Worm (Caenorhabditis elegans) whole organism, L4/young adult: ENCODE results near the gene ogr-2.

ENCODE experiments used
- W03F9.2 ChIP-seq: fragments of 150-350 bp; optimal IDR thresholded peaks from 2 replicates; lab custom pipeline; 2014; ENCODE audit warnings: missing biosample characterization, missing genetic modification characterization
- dao-5 ChIP-seq: sonication (generic microtip); optimal IDR thresholded peaks from 2 replicates; lab custom pipeline; 2016; ENCODE audit warnings: missing genotype, missing genetic modification characterization, moderate library complexity, missing compliant biosample characterization
- him-1 ChIP-seq: sonication (generic microtip); optimal IDR thresholded peaks from 2 replicates; lab custom pipeline; 2016; ENCODE audit warnings: missing genotype, missing genetic modification reagents, missing genetic modification characterization, missing compliant biosample characterization

ogr-2 gene

ce11 chrII:10065472-10065871 lies 24.5 kb downstream of the ogr-2 start:
- TF ChIP-seq him-1 (tag; lab: Kevin White, UChicago) (no peak), dao-5 (tag; lab: Kevin White, UChicago) (no peak), W03F9.2 (tag; lab: Kevin White, UChicago) (no peak)

- TF ChIP-seq W03F9.2 (tag; lab: Kevin White, UChicago) (no peak), him-1 (tag; lab: Kevin White, UChicago) (no peak), dao-5 (tag; lab: Kevin White, UChicago) (no peak)
Observed at ce11 chrII:10067817-10068216, 26.9 kb downstream of the ogr-2 start, which contains the start of gene die-1. TSS of gene die-1 (minus strand) at chrII:10067917.

- no peak for TF ChIP-seq him-1 (tag; lab: Kevin White, UChicago)
- TF ChIP-seq dao-5 (tag; lab: Kevin White, UChicago): no peak
- TF ChIP-seq W03F9.2 (tag; lab: Kevin White, UChicago): no peak
Observed at ce11 chrII:10073986-10074385, 33.1 kb downstream of the ogr-2 start.

- TF ChIP-seq W03F9.2 (tag; lab: Kevin White, UChicago): no peak
- TF ChIP-seq dao-5 (tag; lab: Kevin White, UChicago): no peak
Observed at ce11 chrII:10075794-10076193, 34.9 kb downstream of the ogr-2 start.

- TF ChIP-seq dao-5 (tag; lab: Kevin White, UChicago) (no peak), W03F9.2 (tag; lab: Kevin White, UChicago) (no peak), him-1 (tag; lab: Kevin White, UChicago) (no peak)
Observed at ce11 chrII:10084482-10084881, 43.5 kb downstream of the ogr-2 start.
